Fruit fly (Drosophila melanogaster) whole organism, prepupa: Measurements from ENCODE around the gene anchor.

ENCODE experiments used
- Blimp-1 ChIP-seq: fragments of 200-800 bp; sonication (Bioruptor generic); optimal IDR thresholded peaks from 3 replicates; lab custom pipeline; 2017; ENCODE audit warnings: missing biosample characterization, missing genetic modification characterization, mild to moderate bottlenecking, moderate library complexity, missing genetic modification reagents
- CG10631 ChIP-seq: fragments of 200-800 bp; sonication (Bioruptor generic); optimal IDR thresholded peaks from 2 replicates; lab custom pipeline; 2016; ENCODE audit warnings: missing biosample characterization, missing genetic modification characterization
- CG10669 ChIP-seq: fragments of 200-800 bp; sonication (Bioruptor generic); optimal IDR thresholded peaks from 3 replicates; lab custom pipeline; 2018; ENCODE audit warnings: missing biosample characterization, mild to moderate bottlenecking, missing genetic modification characterization, moderate library complexity
- CG11294 ChIP-seq: fragments of 200-800 bp; sonication (Bioruptor generic); IDR thresholded peaks from 2 replicates; pipeline ENCODE4 v1.3.6; 2022; ENCODE audit warnings: missing biosample characterization, missing genetic modification characterization
- CG11762 ChIP-seq: fragments of 200-800 bp; sonication (Bioruptor generic); optimal IDR thresholded peaks from 3 replicates; lab custom pipeline; 2016; ENCODE audit warnings: missing biosample characterization, missing genetic modification characterization; ENCODE audit not compliant: insufficient read depth
- CG11902 ChIP-seq: fragments of 200-800 bp; sonication (Bioruptor generic); optimal IDR thresholded peaks from 3 replicates; lab custom pipeline; 2016; ENCODE audit warnings: missing biosample characterization, missing genetic modification characterization
- CG15336 ChIP-seq: fragments of 200-800 bp; sonication (Bioruptor generic); IDR thresholded peaks from 2 replicates; pipeline ENCODE4 v1.3.6; 2022; ENCODE audit warnings: missing biosample characterization, missing genetic modification characterization
- CG1621 ChIP-seq: fragments of 200-800 bp; sonication (Bioruptor generic); optimal IDR thresholded peaks from 3 replicates; lab custom pipeline; 2018; ENCODE audit warnings: missing biosample characterization, mild to moderate bottlenecking, missing genetic modification characterization
- CG16779 ChIP-seq: fragments of 200-800 bp; sonication (Bioruptor generic); optimal IDR thresholded peaks from 3 replicates; lab custom pipeline; 2017; ENCODE audit warnings: missing biosample characterization, mild to moderate bottlenecking, missing genetic modification characterization
- CG3032 ChIP-seq: fragments of 200-800 bp; optimal IDR thresholded peaks from 2 replicates; lab custom pipeline; 2019; ENCODE audit warnings: missing biosample characterization, mild to moderate bottlenecking, missing genetic modification characterization, moderate library complexity
- CG31627 ChIP-seq: fragments of 200-800 bp; sonication (Bioruptor generic); optimal IDR thresholded peaks from 3 replicates; lab custom pipeline; 2016; ENCODE audit warnings: missing biosample characterization, missing genetic modification characterization
- CG32006 ChIP-seq: fragments of 200-800 bp; sonication (Bioruptor generic); optimal IDR thresholded peaks from 3 replicates; lab custom pipeline; 2017; ENCODE audit warnings: missing biosample characterization, mild to moderate bottlenecking, missing genetic modification characterization
- CG3919 ChIP-seq: fragments of 200-800 bp; sonication (Bioruptor generic); optimal IDR thresholded peaks from 3 replicates; lab custom pipeline; 2016; ENCODE audit warnings: missing biosample characterization, missing genetic modification characterization
- CG4318 ChIP-seq: fragments of 200-800 bp; sonication (Bioruptor generic); optimal IDR thresholded peaks from 3 replicates; lab custom pipeline; 2017; ENCODE audit warnings: missing biosample characterization, mild to moderate bottlenecking, missing genetic modification characterization
- CG6792 ChIP-seq: fragments of 200-800 bp; sonication (Bioruptor generic); optimal IDR thresholded peaks from 3 replicates; lab custom pipeline; 2016; ENCODE audit warnings: missing biosample characterization, missing genetic modification characterization
- CG6808 ChIP-seq: fragments of 200-800 bp; sonication (Bioruptor generic); optimal IDR thresholded peaks from 3 replicates; lab custom pipeline; 2017; ENCODE audit warnings: missing biosample characterization, missing genetic modification characterization, mild to moderate bottlenecking, moderate library complexity, missing genetic modification reagents
- CG6854 ChIP-seq: fragments of 200-800 bp; sonication (Bioruptor generic); optimal IDR thresholded peaks from 2 replicates; lab custom pipeline; 2017; ENCODE audit warnings: missing biosample characterization, mild to moderate bottlenecking, missing genetic modification characterization
- CG7368 ChIP-seq: fragments of 200-800 bp; sonication (Bioruptor generic); optimal IDR thresholded peaks from 3 replicates; lab custom pipeline; 2016; ENCODE audit warnings: missing biosample characterization, missing genetic modification characterization
- CG8119 ChIP-seq: fragments of 200-800 bp; sonication (Bioruptor generic); IDR thresholded peaks from 3 replicates; pipeline ENCODE4 v1.3.6; 2022; ENCODE audit warnings: missing biosample characterization, missing genetic modification characterization
- CG8632 ChIP-seq: fragments of 200-800 bp; sonication (Bioruptor generic); optimal IDR thresholded peaks from 3 replicates; lab custom pipeline; 2016; ENCODE audit warnings: missing biosample characterization, missing genetic modification characterization
- CG9139 ChIP-seq: fragments of 200-800 bp; sonication (Bioruptor generic); optimal IDR thresholded peaks from 3 replicates; lab custom pipeline; 2017; ENCODE audit warnings: missing biosample characterization, mild to moderate bottlenecking, missing genetic modification characterization
- Eip75B ChIP-seq: fragments of 200-800 bp; sonication (Bioruptor generic); optimal IDR thresholded peaks from 3 replicates; lab custom pipeline; 2016; ENCODE audit warnings: missing biosample characterization, missing genetic modification characterization
- Eip78C ChIP-seq: fragments of 200-800 bp; sonication (Bioruptor generic); peaks from one replicate; lab custom pipeline; 2016; ENCODE audit warnings: missing biosample characterization, missing genetic modification characterization
- Ets21C ChIP-seq: fragments of 200-800 bp; sonication (Bioruptor generic); optimal IDR thresholded peaks from 3 replicates; lab custom pipeline; 2016; ENCODE audit warnings: missing biosample characterization, missing genetic modification characterization
- Ets96B ChIP-seq: fragments of 200-800 bp; optimal IDR thresholded peaks from 2 replicates; lab custom pipeline; 2019; ENCODE audit warnings: missing biosample characterization, mild to moderate bottlenecking, missing genetic modification characterization, moderate library complexity
- Gug ChIP-seq: fragments of 200-800 bp; sonication (Bioruptor generic); IDR thresholded peaks from 2 replicates; pipeline ENCODE4 v1.3.6; 2022; ENCODE audit warnings: missing biosample characterization, missing genetic modification characterization
- Hr39 ChIP-seq: fragments of 200-800 bp; sonication (Bioruptor generic); optimal IDR thresholded peaks from 2 replicates; lab custom pipeline; 2016; ENCODE audit warnings: missing biosample characterization, missing genetic modification characterization
- Met ChIP-seq: fragments of 200-800 bp; sonication (Bioruptor generic); optimal IDR thresholded peaks from 3 replicates; lab custom pipeline; 2016; ENCODE audit warnings: missing biosample characterization, missing genetic modification characterization
- OdsH ChIP-seq: fragments of 200-800 bp; sonication (Bioruptor generic); optimal IDR thresholded peaks from 3 replicates; lab custom pipeline; 2016; ENCODE audit warnings: missing biosample characterization, missing genetic modification characterization
- Smox ChIP-seq: fragments of 200-800 bp; sonication (Bioruptor generic); optimal IDR thresholded peaks from 3 replicates; lab custom pipeline; 2016; ENCODE audit warnings: missing biosample characterization, missing genetic modification characterization
- Sox102F ChIP-seq: fragments of 200-800 bp; sonication (Bioruptor generic); optimal IDR thresholded peaks from 2 replicates; lab custom pipeline; 2016; ENCODE audit warnings: missing biosample characterization, mild to moderate bottlenecking, missing genetic modification characterization
- Sox15 ChIP-seq: fragments of 200-800 bp; sonication (Bioruptor generic); optimal IDR thresholded peaks from 3 replicates; lab custom pipeline; 2016; ENCODE audit warnings: missing biosample characterization, missing genetic modification characterization
- achi ChIP-seq: fragments of 200-800 bp; sonication (Bioruptor generic); optimal IDR thresholded peaks from 3 replicates; lab custom pipeline; 2016; ENCODE audit warnings: missing biosample characterization, missing genetic modification characterization
- acj6 ChIP-seq: fragments of 200-800 bp; sonication (Bioruptor generic); optimal IDR thresholded peaks from 3 replicates; lab custom pipeline; 2016; ENCODE audit warnings: missing biosample characterization, missing genetic modification characterization
- cyc ChIP-seq: fragments of 200-800 bp; sonication (Bioruptor generic); optimal IDR thresholded peaks from 3 replicates; lab custom pipeline; 2016; ENCODE audit warnings: missing biosample characterization, missing genetic modification characterization
- dac ChIP-seq: fragments of 200-800 bp; sonication (Bioruptor generic); optimal IDR thresholded peaks from 2 replicates; lab custom pipeline; 2017; ENCODE audit warnings: missing biosample characterization, mild to moderate bottlenecking, missing genetic modification characterization
- eg ChIP-seq: fragments of 200-800 bp; sonication (Bioruptor generic); IDR thresholded peaks from 3 replicates; pipeline ENCODE4 v1.3.6; 2022; ENCODE audit warnings: missing biosample characterization, missing genetic modification characterization
- esn ChIP-seq: fragments of 200-800 bp; sonication (Bioruptor generic); optimal IDR thresholded peaks from 2 replicates; lab custom pipeline; 2016; ENCODE audit warnings: missing biosample characterization, mild to moderate bottlenecking, missing genetic modification characterization, moderate library complexity
- fd59A ChIP-seq: fragments of 200-800 bp; sonication (Bioruptor generic); optimal IDR thresholded peaks from 2 replicates; lab custom pipeline; 2017; ENCODE audit warnings: missing biosample characterization, mild to moderate bottlenecking, missing genetic modification characterization, missing genetic modification reagents
- fd85E ChIP-seq: fragments of 200-800 bp; sonication (Bioruptor generic); optimal IDR thresholded peaks from 3 replicates; lab custom pipeline; 2016; ENCODE audit warnings: missing biosample characterization, missing genetic modification characterization
- fkh ChIP-seq: fragments of 200-800 bp; sonication (Bioruptor generic); optimal IDR thresholded peaks from 3 replicates; lab custom pipeline; 2017; ENCODE audit warnings: missing biosample characterization, mild to moderate bottlenecking, missing genetic modification characterization, moderate library complexity
- lz ChIP-seq: fragments of 200-800 bp; sonication (Bioruptor generic); optimal IDR thresholded peaks from 3 replicates; lab custom pipeline; 2016; ENCODE audit warnings: missing biosample characterization, missing genetic modification characterization
- net ChIP-seq: fragments of 200-800 bp; sonication (Bioruptor generic); optimal IDR thresholded peaks from 3 replicates; lab custom pipeline; 2016; ENCODE audit warnings: missing biosample characterization, missing genetic modification characterization
- salr ChIP-seq, 2 experiments: fragments of 200-800 bp; sonication (Bioruptor generic); optimal IDR thresholded peaks; 3 replicates each; lab custom pipeline; 2016 to 2018; ENCODE audit warnings: missing biosample characterization in 2 of 2, missing genetic modification characterization in 2 of 2, mild to moderate bottlenecking in 1 of 2
- spab ChIP-seq: fragments of 200-800 bp; sonication (Bioruptor generic); optimal IDR thresholded peaks from 2 replicates; lab custom pipeline; 2017; ENCODE audit warnings: missing biosample characterization, mild to moderate bottlenecking, missing genetic modification characterization, missing genetic modification reagents
- ss ChIP-seq, 2 experiments: fragments of 200-800 bp; sonication (Bioruptor generic); optimal IDR thresholded peaks; 2 replicates in 1 of 2; 3 replicates in 1 of 2; lab custom pipeline; 2017 to 2018; ENCODE audit warnings: mild to moderate bottlenecking in 2 of 2, missing biosample characterization in 2 of 2, missing genetic modification characterization in 2 of 2, moderate library complexity in 1 of 2
- svp ChIP-seq: fragments of 200-800 bp; sonication (Bioruptor generic); peaks from one replicate; lab custom pipeline; 2016; ENCODE audit warnings: missing biosample characterization, missing genetic modification characterization
- topi ChIP-seq: fragments of 200-800 bp; sonication (Bioruptor generic); optimal IDR thresholded peaks from 3 replicates; lab custom pipeline; 2016; ENCODE audit warnings: missing biosample characterization, missing genetic modification characterization
- vri ChIP-seq: fragments of 200-800 bp; sonication (Bioruptor generic); optimal IDR thresholded peaks from 3 replicates; lab custom pipeline; 2016; ENCODE audit warnings: missing biosample characterization, mild to moderate bottlenecking, missing genetic modification characterization

anchor gene

DNA sequence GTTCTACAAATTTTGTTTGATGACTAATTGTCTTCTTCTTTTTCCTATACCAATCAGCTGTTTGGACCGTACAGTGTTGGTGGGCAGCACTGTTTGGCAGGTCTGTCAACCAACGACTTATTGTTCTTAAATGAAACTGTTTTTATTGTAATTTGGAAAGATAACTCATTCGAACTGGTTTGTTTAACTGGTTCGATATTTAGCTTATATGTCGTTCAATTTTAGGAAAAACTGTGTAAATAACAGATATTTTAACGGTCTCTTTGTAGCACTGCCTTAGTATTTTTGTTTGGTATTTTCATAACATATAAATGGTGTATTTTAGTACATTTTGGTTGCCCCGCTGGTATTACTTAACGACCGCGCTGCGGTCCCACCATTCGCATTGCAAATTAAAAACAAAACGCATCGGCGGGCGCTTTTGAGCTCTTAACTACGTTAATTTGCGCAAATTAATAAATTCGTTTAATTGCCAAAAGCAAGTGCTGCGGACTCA lies at the start of gene anchor, which contains the start of gene Vps60 (continued):
- TF ChIP-seq Met (peak; percentile 61), CG11294 (GFP tag; lab: Robert Waterston, UW) (no peak), CG1621 (tag; lab: Kevin White, UChicago) (peak; percentile 30), acj6 (GFP tag; lab: Kevin White, UChicago) (peak; percentile 52), esn (peak; percentile 80), CG8119 (GFP tag; lab: Robert Waterston, UW) (no peak), salr (GFP tag; optimal IDR thresholded peaks at IDR 0.05; lab: Kevin White, UChicago) (peak in 1 of 2 experiments; percentile 30), vri (GFP tag; lab: Kevin White, UChicago) (peak; percentile 72)
- TF ChIP-seq, all 60 proteins: peak for 41

- TF ChIP-seq CG3919 (GFP tag; lab: Kevin White, UChicago), result no peak
- no peak for TF ChIP-seq OdsH (GFP tag; lab: Kevin White, UChicago)
- peak; percentile 3 for TF ChIP-seq CG32006 (GFP tag; lab: Kevin White, UChicago)
- no peak for TF ChIP-seq Smox
- TF ChIP-seq CG10631, result no peak
- TF ChIP-seq CG3032, result no peak
- TF ChIP-seq Sox15, result no peak
- TF ChIP-seq Gug (GFP tag; lab: Robert Waterston, UW), result peak; percentile 36; the same call in 1 of the 2 replicates
- TF ChIP-seq Hr39 (GFP tag; lab: Kevin White, UChicago), result no peak
- no peak for TF ChIP-seq vri (GFP tag; lab: Kevin White, UChicago)
- TF ChIP-seq eg (GFP tag; lab: Robert Waterston, UW), result peak; percentile 58
- no peak for TF ChIP-seq CG9139 (GFP tag; lab: Kevin White, UChicago)
- TF ChIP-seq salr (GFP tag; optimal IDR thresholded peaks at IDR 0.05; lab: Kevin White, UChicago), result peak in 1 of 2 experiments; percentile 2
- TF ChIP-seq CG11762 (GFP tag; lab: Kevin White, UChicago), result no peak
- no peak for TF ChIP-seq Eip78C (GFP tag; lab: Kevin White, UChicago)
- TF ChIP-seq CG15336 (GFP tag; lab: Robert Waterston, UW), result peak; percentile 35; the same call in 1 of the 2 replicates
- no peak for TF ChIP-seq Ets96B
- no peak for TF ChIP-seq CG6854 (GFP tag; lab: Kevin White, UChicago)
- TF ChIP-seq CG4318 (GFP tag; lab: Kevin White, UChicago), result no peak
- no peak for TF ChIP-seq Sox102F
- no peak for TF ChIP-seq CG10669 (GFP tag; lab: Kevin White, UChicago)
- no peak for TF ChIP-seq spab (GFP tag; lab: Kevin White, UChicago)
- no peak for TF ChIP-seq fd85E
- no peak for TF ChIP-seq Blimp-1
- no peak for TF ChIP-seq Eip75B (GFP tag; lab: Kevin White, UChicago)
- TF ChIP-seq esn, result no peak
- no peak for TF ChIP-seq Ets21C (GFP tag; lab: Kevin White, UChicago)
- TF ChIP-seq CG31627 (GFP tag; lab: Kevin White, UChicago), result no peak
- TF ChIP-seq CG16779 (tag; lab: Kevin White, UChicago), result no peak
- no peak for TF ChIP-seq svp (GFP tag; lab: Kevin White, UChicago)
- peak; percentile 38 for TF ChIP-seq dac (GFP tag; lab: Kevin White, UChicago)
- 0 out of 3 replicates have a peak, but pooled peaks have one; percentile 47 for TF ChIP-seq CG8119 (GFP tag; lab: Robert Waterston, UW)
- peak in 1 of 2 experiments; percentile 20 for TF ChIP-seq ss (GFP tag; optimal IDR thresholded peaks at IDR 0.05; lab: Kevin White, UChicago)
- TF ChIP-seq CG11902 (GFP tag; lab: Kevin White, UChicago), result no peak
- TF ChIP-seq CG7368, result no peak
- TF ChIP-seq Met, result no peak
- TF ChIP-seq net, result no peak
- no peak for TF ChIP-seq fd59A (GFP tag; lab: Kevin White, UChicago)
- TF ChIP-seq topi (GFP tag; lab: Kevin White, UChicago), result no peak
- no peak for TF ChIP-seq achi
- no peak for TF ChIP-seq acj6 (GFP tag; lab: Kevin White, UChicago)
- TF ChIP-seq CG6808 (GFP tag; lab: Kevin White, UChicago), result no peak
- TF ChIP-seq CG6792, result no peak
- TF ChIP-seq cyc (GFP tag; lab: Kevin White, UChicago), result no peak
- no peak for TF ChIP-seq CG11294 (GFP tag; lab: Robert Waterston, UW)
- no peak for TF ChIP-seq lz (GFP tag; lab: Kevin White, UChicago)
- TF ChIP-seq CG8632, result no peak
- peak; percentile 24 for TF ChIP-seq fkh (GFP tag; lab: Kevin White, UChicago)
Observed at dm6 chr3L:17572090-17572489, 49.5 kb upstream of the anchor start.
